Fruit fly (Drosophila melanogaster): ENCODE results near the gene CG11563.

DNA sequence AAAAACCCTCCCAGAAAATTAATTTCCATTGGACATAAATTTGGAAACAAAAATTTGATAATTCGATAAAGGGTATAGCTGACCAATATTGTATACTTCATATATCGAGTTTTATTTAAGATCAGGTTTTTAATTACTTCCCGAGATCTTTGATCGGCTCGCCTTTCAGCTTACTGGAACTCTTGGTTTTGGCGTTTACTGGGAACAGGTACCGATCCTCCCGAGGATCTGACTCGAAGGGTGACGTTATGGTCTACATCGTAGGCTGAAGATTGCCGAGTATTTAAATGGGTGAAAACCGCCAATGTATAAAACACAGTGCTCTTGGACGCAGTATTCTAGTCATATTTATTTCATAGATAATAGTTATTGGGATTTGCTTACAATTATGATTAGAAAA, 28.6 kb upstream of the CG11563 start, which contains the start of gene CG42693:
- TF ChIP-seq CG3163 (GFP tag; optimal IDR thresholded peaks at IDR 0.05) (no peak), Oaz (GFP tag; IDR thresholded peaks at IDR 0.05) (no peak), CG7786 (GFP tag; optimal IDR thresholded peaks at IDR 0.05) (no peak), cwo (GFP tag; optimal IDR thresholded peaks at IDR 0.05) (no peak), CG15514 (GFP tag; optimal IDR thresholded peaks at IDR 0.05) (no peak), Lpt (GFP tag; optimal IDR thresholded peaks at IDR 0.05) (no peak), CG9215 (GFP tag; IDR thresholded peaks at IDR 0.05) (no peak), ap (GFP tag; IDR thresholded peaks at IDR 0.05) (no peak), CG15601 (tag; optimal IDR thresholded peaks at IDR 0.05) (no peak)
